Worm (Caenorhabditis elegans) whole organism, mixed stage, embryonic: Measurements from ENCODE around the gene K04C2.3.

ENCODE experiments used
- M03D4.4 ChIP-seq: sonication (generic microtip); optimal IDR thresholded peaks from 2 replicates; lab custom pipeline; 2017; ENCODE audit warnings: mild to moderate bottlenecking, missing genetic modification characterization, missing compliant biosample characterization
- bed-3 ChIP-seq: fragments of 200-800 bp; sonication (Bioruptor generic); optimal IDR thresholded peaks from 3 replicates; lab custom pipeline; 2018; ENCODE audit warnings: mild to moderate bottlenecking, missing genetic modification characterization, moderate library complexity, missing compliant biosample characterization
- blmp-1 ChIP-seq: fragments of 150-350 bp; optimal IDR thresholded peaks from 2 replicates; lab custom pipeline; 2014; ENCODE audit warnings: missing biosample characterization, missing genetic modification characterization
- ceh-39 ChIP-seq: fragments of 150-350 bp; optimal IDR thresholded peaks from 2 replicates; lab custom pipeline; 2014; ENCODE audit warnings: missing biosample characterization, missing genetic modification characterization
- ceh-43 ChIP-seq: fragments of 200-800 bp; sonication (Bioruptor generic); optimal IDR thresholded peaks from 2 replicates; lab custom pipeline; 2018; ENCODE audit warnings: mild to moderate bottlenecking, missing genetic modification characterization, moderate library complexity, missing compliant biosample characterization
- ceh-83 ChIP-seq: fragments of 200-800 bp; sonication (Bioruptor generic); optimal IDR thresholded peaks from 2 replicates; lab custom pipeline; 2018; ENCODE audit warnings: mild to moderate bottlenecking, missing genetic modification characterization, missing compliant biosample characterization
- cnd-1 ChIP-seq: fragments of 200-800 bp; sonication (Bioruptor generic); optimal IDR thresholded peaks from 2 replicates; lab custom pipeline; 2018; ENCODE audit warnings: mild to moderate bottlenecking, missing genetic modification characterization, missing compliant biosample characterization
- drap-1 ChIP-seq: fragments of 200-800 bp; sonication (Bioruptor generic); optimal IDR thresholded peaks from 3 replicates; lab custom pipeline; 2018; ENCODE audit warnings: mild to moderate bottlenecking, missing genetic modification characterization, missing compliant biosample characterization
- elt-1 ChIP-seq: sonication (generic microtip); optimal IDR thresholded peaks from 2 replicates; lab custom pipeline; 2017; ENCODE audit warnings: missing genetic modification characterization, mild to moderate bottlenecking, missing compliant biosample characterization, antibody characterized with exemption, moderate library complexity, borderline replicate concordance; ENCODE audit not compliant: insufficient read depth
- elt-3 ChIP-seq: fragments of 150-350 bp; optimal IDR thresholded peaks from 2 replicates; lab custom pipeline; 2014; ENCODE audit warnings: missing biosample characterization, missing genetic modification characterization
- flh-1 ChIP-seq: fragments of 200-800 bp; sonication (Bioruptor generic); optimal IDR thresholded peaks from 2 replicates; lab custom pipeline; 2018; ENCODE audit warnings: mild to moderate bottlenecking, missing genetic modification characterization, moderate library complexity, missing compliant biosample characterization
- ham-2 ChIP-seq: fragments of 200-800 bp; sonication (Bioruptor generic); optimal IDR thresholded peaks from 2 replicates; lab custom pipeline; 2018; ENCODE audit warnings: mild to moderate bottlenecking, missing genetic modification characterization, missing compliant biosample characterization
- hlh-1 ChIP-seq: fragments of 150-350 bp; optimal IDR thresholded peaks from 2 replicates; lab custom pipeline; 2014; ENCODE audit warnings: missing biosample characterization, missing genetic modification reagents, missing genetic modification characterization
- lin-13 ChIP-seq: fragments of 150-350 bp; optimal IDR thresholded peaks from 2 replicates; lab custom pipeline; 2014; ENCODE audit warnings: missing biosample characterization, missing genetic modification characterization
- lin-32 ChIP-seq: fragments of 200-800 bp; sonication (Bioruptor generic); optimal IDR thresholded peaks from 2 replicates; lab custom pipeline; 2018; ENCODE audit warnings: mild to moderate bottlenecking, missing genetic modification characterization, missing compliant biosample characterization
- mab-5 ChIP-seq: fragments of 150-350 bp; optimal IDR thresholded peaks from 2 replicates; lab custom pipeline; 2014; ENCODE audit warnings: missing biosample characterization, missing genetic modification characterization
- mls-2 ChIP-seq: sonication (generic microtip); optimal IDR thresholded peaks from 2 replicates; lab custom pipeline; 2016; ENCODE audit warnings: mild to moderate bottlenecking, missing genetic modification characterization, moderate library complexity, missing compliant biosample characterization
- nhr-12 ChIP-seq: fragments of 150-350 bp; optimal IDR thresholded peaks from 2 replicates; lab custom pipeline; 2014; ENCODE audit warnings: missing biosample characterization, missing genetic modification characterization
- nhr-237 ChIP-seq: fragments of 150-350 bp; optimal IDR thresholded peaks from 2 replicates; lab custom pipeline; 2014; ENCODE audit warnings: missing biosample characterization, missing genetic modification characterization
- pha-4 ChIP-seq: fragments of 150-350 bp; optimal IDR thresholded peaks from 2 replicates; lab custom pipeline; 2018; ENCODE audit warnings: missing biosample characterization, missing genetic modification reagents, missing genetic modification characterization
- sem-2 ChIP-seq: fragments of 200-800 bp; sonication (Bioruptor generic); optimal IDR thresholded peaks from 2 replicates; lab custom pipeline; 2018; ENCODE audit warnings: mild to moderate bottlenecking, missing genetic modification characterization, missing compliant biosample characterization
- snpc-4 ChIP-seq: fragments of 150-350 bp; optimal IDR thresholded peaks from 2 replicates; lab custom pipeline; 2014; ENCODE audit warnings: missing biosample characterization, missing genetic modification characterization
- sptf-1 ChIP-seq: sonication (generic microtip); optimal IDR thresholded peaks from 2 replicates; lab custom pipeline; 2017; ENCODE audit warnings: mild to moderate bottlenecking, missing genetic modification characterization, moderate library complexity, missing compliant biosample characterization
- tbx-8 ChIP-seq: fragments of 200-800 bp; sonication (Bioruptor generic); optimal IDR thresholded peaks from 2 replicates; lab custom pipeline; 2018; ENCODE audit warnings: mild to moderate bottlenecking, missing genetic modification characterization, moderate library complexity, missing compliant biosample characterization
- unc-120 ChIP-seq: sonication (generic microtip); optimal IDR thresholded peaks from 2 replicates; lab custom pipeline; 2017; ENCODE audit warnings: missing genetic modification characterization, missing compliant biosample characterization; ENCODE audit not compliant: poor library complexity, severe bottlenecking
- unc-39 ChIP-seq: fragments of 150-350 bp; optimal IDR thresholded peaks from 2 replicates; lab custom pipeline; 2014; ENCODE audit warnings: missing biosample characterization, missing genetic modification characterization
- unc-62 ChIP-seq: fragments of 150-350 bp; optimal IDR thresholded peaks from 2 replicates; lab custom pipeline; 2014; ENCODE audit warnings: missing biosample characterization, missing genetic modification reagents, missing genetic modification characterization
- zip-8 ChIP-seq: fragments of 150-350 bp; optimal IDR thresholded peaks from 2 replicates; lab custom pipeline; 2014; ENCODE audit warnings: missing biosample characterization, missing genetic modification characterization
- ztf-11 ChIP-seq: fragments of 150-350 bp; optimal IDR thresholded peaks from 2 replicates; lab custom pipeline; 2014; ENCODE audit warnings: missing biosample characterization, missing genetic modification characterization

K04C2.3 gene

DNA sequence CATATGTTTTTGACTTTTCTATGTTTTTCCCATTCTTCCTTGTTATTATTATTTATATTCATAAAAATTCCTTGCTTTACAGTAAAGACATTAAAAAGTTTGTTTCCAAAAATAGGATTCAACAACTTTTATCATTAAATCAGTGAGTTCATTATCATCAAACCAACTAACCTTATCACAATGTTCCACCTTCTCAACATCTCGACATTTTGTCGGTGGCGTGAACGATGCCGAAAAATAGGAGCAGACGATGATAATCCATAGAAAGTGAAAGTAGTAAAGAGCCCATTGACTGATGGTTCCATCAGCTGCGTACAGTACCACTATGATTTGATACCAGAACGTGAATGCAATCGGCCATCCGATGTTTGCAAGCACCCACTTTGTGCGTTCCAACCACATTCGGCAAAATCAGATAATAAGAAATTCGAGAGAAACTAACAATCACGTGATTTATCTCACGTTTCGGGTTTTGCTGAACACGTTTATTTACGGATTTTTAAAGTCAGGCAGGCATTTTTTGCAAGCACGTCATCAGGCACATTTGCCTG, 24.2 kb upstream of the K04C2.3 start, which contains the start of gene dhhc-5:
Gene dhhc-5, minus strand, starts transcription at position 406 of the 551 bp plus-strand sequence.
- TF ChIP-seq sem-2 (GFP tag; lab: Kevin White, UChicago) (no peak), ceh-83 (GFP tag; lab: Kevin White, UChicago) (no peak), mls-2 (tag; lab: Kevin White, UChicago) (no peak), nhr-12 (no peak), M03D4.4 (no peak), blmp-1 (no peak), cnd-1 (no peak), pha-4 (tag; lab: Kevin White, UChicago) (no peak), sptf-1 (tag; lab: Kevin White, UChicago) (no peak), elt-1 (no peak), drap-1 (GFP tag; lab: Kevin White, UChicago) (no peak), unc-62 (GFP tag; lab: Kevin White, UChicago) (no peak), mab-5 (tag; lab: Kevin White, UChicago) (no peak)

DNA sequence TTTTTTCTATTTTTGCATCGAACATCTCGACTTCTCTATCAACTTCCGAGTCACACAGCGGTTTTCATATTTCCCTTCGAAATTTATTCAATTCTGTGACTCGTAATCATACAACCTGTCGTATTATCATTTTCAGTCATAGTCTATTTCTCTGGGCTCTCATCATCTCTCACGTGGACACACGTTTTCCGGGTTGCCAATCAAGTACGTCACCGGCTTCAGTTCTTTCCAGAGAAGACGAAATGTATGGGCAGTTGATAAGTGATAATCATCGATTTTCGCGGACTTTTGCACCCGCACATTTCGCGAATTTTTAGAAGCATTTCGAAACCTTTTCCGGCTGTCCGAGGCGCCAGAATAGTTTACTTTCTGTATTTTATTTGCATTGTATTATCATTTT, 22.6 kb upstream of the K04C2.3 start, which contains the start of gene srv-1:
Gene srv-1, plus strand, starts transcription at position 131 of the 400 bp plus-strand sequence.
- TF ChIP-seq mab-5 (tag; lab: Kevin White, UChicago) = no peak
- no peak for TF ChIP-seq ceh-39
- TF ChIP-seq nhr-237 (tag; lab: Kevin White, UChicago) = no peak
- TF ChIP-seq bed-3 (GFP tag; lab: Kevin White, UChicago) = no peak
- TF ChIP-seq M03D4.4 = no peak
- no peak for TF ChIP-seq lin-13 (tag; lab: Kevin White, UChicago)
- no peak for TF ChIP-seq sem-2 (GFP tag; lab: Kevin White, UChicago)
- TF ChIP-seq ceh-83 (GFP tag; lab: Kevin White, UChicago) = no peak
- TF ChIP-seq unc-120 (tag; lab: Kevin White, UChicago) = no peak
- no peak for TF ChIP-seq pha-4 (tag; lab: Kevin White, UChicago)
- TF ChIP-seq ztf-11 = no peak
- TF ChIP-seq unc-62 (GFP tag; lab: Kevin White, UChicago) = no peak
- TF ChIP-seq drap-1 (GFP tag; lab: Kevin White, UChicago) = no peak
- no peak for TF ChIP-seq nhr-12
- no peak for TF ChIP-seq flh-1 (GFP tag; lab: Kevin White, UChicago)
- TF ChIP-seq cnd-1 = no peak
- no peak for TF ChIP-seq elt-3 (tag; lab: Kevin White, UChicago)
- no peak for TF ChIP-seq mls-2 (tag; lab: Kevin White, UChicago)
- no peak for TF ChIP-seq snpc-4 (tag; lab: Kevin White, UChicago)

- TF ChIP-seq flh-1 (GFP tag; lab: Kevin White, UChicago) (no peak), elt-3 (tag; lab: Kevin White, UChicago) (no peak), ztf-11 (no peak), blmp-1 (no peak), zip-8 (tag; lab: Kevin White, UChicago) (no peak), tbx-8 (GFP tag; lab: Kevin White, UChicago) (no peak), bed-3 (GFP tag; lab: Kevin White, UChicago) (no peak), pha-4 (tag; lab: Kevin White, UChicago) (no peak), unc-120 (tag; lab: Kevin White, UChicago) (no peak), mab-5 (tag; lab: Kevin White, UChicago) (no peak), unc-39 (tag; lab: Kevin White, UChicago) (no peak), ham-2 (GFP tag; lab: Kevin White, UChicago) (no peak)
Measured at ce11 chrIII:6856709-6857108, 16.2 kb upstream of the K04C2.3 start, which contains the start of gene zak-1. Gene zak-1 (minus strand): TSS chrIII:6856809.

- no peak for TF ChIP-seq hlh-1 (tag; lab: Kevin White, UChicago)
- no peak for TF ChIP-seq cnd-1
- TF ChIP-seq bed-3 (GFP tag; lab: Kevin White, UChicago) = no peak
- TF ChIP-seq M03D4.4 = no peak
- TF ChIP-seq mab-5 (tag; lab: Kevin White, UChicago) = no peak
- TF ChIP-seq elt-3 (tag; lab: Kevin White, UChicago) = no peak
- no peak for TF ChIP-seq ceh-83 (GFP tag; lab: Kevin White, UChicago)
- TF ChIP-seq ceh-43 (GFP tag; lab: Kevin White, UChicago) = no peak
- no peak for TF ChIP-seq elt-1
- TF ChIP-seq sptf-1 (tag; lab: Kevin White, UChicago) = no peak
- no peak for TF ChIP-seq pha-4 (tag; lab: Kevin White, UChicago)
- no peak for TF ChIP-seq ztf-11
- TF ChIP-seq lin-32 (GFP tag; lab: Kevin White, UChicago) = no peak
- TF ChIP-seq zip-8 (tag; lab: Kevin White, UChicago) = no peak
- no peak for TF ChIP-seq mls-2 (tag; lab: Kevin White, UChicago)
- TF ChIP-seq unc-39 (tag; lab: Kevin White, UChicago) = no peak
- no peak for TF ChIP-seq ham-2 (GFP tag; lab: Kevin White, UChicago)
- no peak for TF ChIP-seq unc-62 (GFP tag; lab: Kevin White, UChicago)
Measured at ce11 chrIII:6857390-6857848, 15.5 kb upstream of the K04C2.3 start.
